Worm (Caenorhabditis elegans) whole organism, L4 larva: ENCODE data around the gene B0294.1.

Experiments
- egl-27 ChIP-seq: sonication (generic microtip); optimal IDR thresholded peaks from 3 replicates; lab custom pipeline; 2017; ENCODE audit warnings: missing biosample characterization, missing genetic modification reagents, missing genetic modification characterization
- nhr-76 ChIP-seq: fragments of 150-350 bp; optimal IDR thresholded peaks from 2 replicates; lab custom pipeline; 2014; ENCODE audit warnings: missing biosample characterization, missing genetic modification characterization
- snpc-4 ChIP-seq: fragments of 150-350 bp; optimal IDR thresholded peaks from 2 replicates; lab custom pipeline; 2014; ENCODE audit warnings: missing biosample characterization, missing genetic modification characterization

DNA sequence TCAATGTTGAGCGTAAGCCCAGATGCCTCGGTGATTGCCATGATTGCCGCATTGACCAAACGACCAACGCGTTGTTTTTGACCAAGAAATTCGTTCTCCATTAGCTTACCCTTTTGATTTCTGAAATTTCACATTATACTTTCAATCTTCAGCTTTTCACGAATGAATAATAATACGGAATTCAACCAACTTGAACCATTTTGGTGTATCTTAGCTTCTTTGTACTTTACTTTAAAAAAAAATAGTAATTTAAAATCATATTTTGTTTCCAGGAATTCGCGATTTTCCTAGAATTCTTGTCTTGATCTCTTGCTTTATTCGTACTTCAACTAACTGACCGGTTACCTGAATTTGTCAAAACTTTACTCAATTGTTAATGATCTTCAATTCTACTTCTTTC is 27.0 kb upstream of the B0294.1 start, which contains the start of gene ZC53.2:
- TF ChIP-seq snpc-4 (tag; lab: Kevin White, UChicago) = no peak
- TF ChIP-seq nhr-76 = no peak
- no peak for TF ChIP-seq egl-27 (tag; lab: Kevin White, UChicago)
